Fruit fly (Drosophila melanogaster) whole organism, prepupa: ENCODE data around the gene hyd.

Source experiments
- Blimp-1 ChIP-seq: fragments of 200-800 bp; sonication (Bioruptor generic); optimal IDR thresholded peaks from 3 replicates; lab custom pipeline; 2017; ENCODE audit warnings: missing biosample characterization, missing genetic modification characterization, mild to moderate bottlenecking, moderate library complexity, missing genetic modification reagents
- CG10631 ChIP-seq: fragments of 200-800 bp; sonication (Bioruptor generic); optimal IDR thresholded peaks from 2 replicates; lab custom pipeline; 2016; ENCODE audit warnings: missing biosample characterization, missing genetic modification characterization
- CG10669 ChIP-seq: fragments of 200-800 bp; sonication (Bioruptor generic); optimal IDR thresholded peaks from 3 replicates; lab custom pipeline; 2018; ENCODE audit warnings: missing biosample characterization, mild to moderate bottlenecking, missing genetic modification characterization, moderate library complexity
- CG11762 ChIP-seq: fragments of 200-800 bp; sonication (Bioruptor generic); optimal IDR thresholded peaks from 3 replicates; lab custom pipeline; 2016; ENCODE audit warnings: missing biosample characterization, missing genetic modification characterization; ENCODE audit not compliant: insufficient read depth
- CG11902 ChIP-seq: fragments of 200-800 bp; sonication (Bioruptor generic); optimal IDR thresholded peaks from 3 replicates; lab custom pipeline; 2016; ENCODE audit warnings: missing biosample characterization, missing genetic modification characterization
- CG15336 ChIP-seq: fragments of 200-800 bp; sonication (Bioruptor generic); IDR thresholded peaks from 2 replicates; pipeline ENCODE4 v1.3.6; 2022; ENCODE audit warnings: missing biosample characterization, missing genetic modification characterization
- CG3032 ChIP-seq: fragments of 200-800 bp; optimal IDR thresholded peaks from 2 replicates; lab custom pipeline; 2019; ENCODE audit warnings: missing biosample characterization, mild to moderate bottlenecking, missing genetic modification characterization, moderate library complexity
- CG31627 ChIP-seq: fragments of 200-800 bp; sonication (Bioruptor generic); optimal IDR thresholded peaks from 3 replicates; lab custom pipeline; 2016; ENCODE audit warnings: missing biosample characterization, missing genetic modification characterization
- CG34406 ChIP-seq: fragments of 200-800 bp; sonication (Bioruptor generic); optimal IDR thresholded peaks from 3 replicates; lab custom pipeline; 2016; ENCODE audit warnings: missing biosample characterization, missing genetic modification characterization
- CG3919 ChIP-seq: fragments of 200-800 bp; sonication (Bioruptor generic); optimal IDR thresholded peaks from 3 replicates; lab custom pipeline; 2016; ENCODE audit warnings: missing biosample characterization, missing genetic modification characterization
- CG4318 ChIP-seq: fragments of 200-800 bp; sonication (Bioruptor generic); optimal IDR thresholded peaks from 3 replicates; lab custom pipeline; 2017; ENCODE audit warnings: missing biosample characterization, mild to moderate bottlenecking, missing genetic modification characterization
- CG6163 ChIP-seq: fragments of 200-800 bp; sonication (Bioruptor generic); IDR thresholded peaks from 3 replicates; pipeline ENCODE4 v1.3.6; 2022; ENCODE audit warnings: missing biosample characterization, missing genetic modification characterization
- CG6792 ChIP-seq: fragments of 200-800 bp; sonication (Bioruptor generic); optimal IDR thresholded peaks from 3 replicates; lab custom pipeline; 2016; ENCODE audit warnings: missing biosample characterization, missing genetic modification characterization
- CG6808 ChIP-seq: fragments of 200-800 bp; sonication (Bioruptor generic); optimal IDR thresholded peaks from 3 replicates; lab custom pipeline; 2017; ENCODE audit warnings: missing biosample characterization, missing genetic modification characterization, mild to moderate bottlenecking, moderate library complexity, missing genetic modification reagents
- CG6854 ChIP-seq: fragments of 200-800 bp; sonication (Bioruptor generic); optimal IDR thresholded peaks from 2 replicates; lab custom pipeline; 2017; ENCODE audit warnings: missing biosample characterization, mild to moderate bottlenecking, missing genetic modification characterization
- CG7368 ChIP-seq: fragments of 200-800 bp; sonication (Bioruptor generic); optimal IDR thresholded peaks from 3 replicates; lab custom pipeline; 2016; ENCODE audit warnings: missing biosample characterization, missing genetic modification characterization
- Eip78C ChIP-seq: fragments of 200-800 bp; sonication (Bioruptor generic); peaks from one replicate; lab custom pipeline; 2016; ENCODE audit warnings: missing biosample characterization, missing genetic modification characterization
- Ets96B ChIP-seq: fragments of 200-800 bp; optimal IDR thresholded peaks from 2 replicates; lab custom pipeline; 2019; ENCODE audit warnings: missing biosample characterization, mild to moderate bottlenecking, missing genetic modification characterization, moderate library complexity
- Hr39 ChIP-seq: fragments of 200-800 bp; sonication (Bioruptor generic); optimal IDR thresholded peaks from 2 replicates; lab custom pipeline; 2016; ENCODE audit warnings: missing biosample characterization, missing genetic modification characterization
- Hr4 ChIP-seq: fragments of 200-800 bp; sonication (Bioruptor generic); optimal IDR thresholded peaks from 3 replicates; lab custom pipeline; 2016; ENCODE audit warnings: missing biosample characterization, missing genetic modification characterization
- Lpt ChIP-seq: fragments of 200-800 bp; sonication (Bioruptor generic); optimal IDR thresholded peaks from 3 replicates; lab custom pipeline; 2016; ENCODE audit warnings: missing biosample characterization, missing genetic modification characterization
- Met ChIP-seq: fragments of 200-800 bp; sonication (Bioruptor generic); optimal IDR thresholded peaks from 3 replicates; lab custom pipeline; 2016; ENCODE audit warnings: missing biosample characterization, missing genetic modification characterization
- Smox ChIP-seq: fragments of 200-800 bp; sonication (Bioruptor generic); optimal IDR thresholded peaks from 3 replicates; lab custom pipeline; 2016; ENCODE audit warnings: missing biosample characterization, missing genetic modification characterization
- Sox14 ChIP-seq: fragments of 200-800 bp; sonication (Bioruptor generic); optimal IDR thresholded peaks from 3 replicates; lab custom pipeline; 2016; ENCODE audit warnings: missing biosample characterization, missing genetic modification characterization
- achi ChIP-seq: fragments of 200-800 bp; sonication (Bioruptor generic); optimal IDR thresholded peaks from 3 replicates; lab custom pipeline; 2016; ENCODE audit warnings: missing biosample characterization, missing genetic modification characterization
- acj6 ChIP-seq: fragments of 200-800 bp; sonication (Bioruptor generic); optimal IDR thresholded peaks from 3 replicates; lab custom pipeline; 2016; ENCODE audit warnings: missing biosample characterization, missing genetic modification characterization
- dac ChIP-seq: fragments of 200-800 bp; sonication (Bioruptor generic); optimal IDR thresholded peaks from 2 replicates; lab custom pipeline; 2017; ENCODE audit warnings: missing biosample characterization, mild to moderate bottlenecking, missing genetic modification characterization
- dsx ChIP-seq: fragments of 200-800 bp; optimal IDR thresholded peaks from 3 replicates; lab custom pipeline; 2019; ENCODE audit warnings: missing biosample characterization, mild to moderate bottlenecking, missing genetic modification characterization, moderate library complexity; ENCODE audit not compliant: poor library complexity, severe bottlenecking
- esn ChIP-seq: fragments of 200-800 bp; sonication (Bioruptor generic); optimal IDR thresholded peaks from 2 replicates; lab custom pipeline; 2016; ENCODE audit warnings: missing biosample characterization, mild to moderate bottlenecking, missing genetic modification characterization, moderate library complexity
- fd59A ChIP-seq: fragments of 200-800 bp; sonication (Bioruptor generic); optimal IDR thresholded peaks from 2 replicates; lab custom pipeline; 2017; ENCODE audit warnings: missing biosample characterization, mild to moderate bottlenecking, missing genetic modification characterization, missing genetic modification reagents
- fd85E ChIP-seq: fragments of 200-800 bp; sonication (Bioruptor generic); optimal IDR thresholded peaks from 3 replicates; lab custom pipeline; 2016; ENCODE audit warnings: missing biosample characterization, missing genetic modification characterization
- fkh ChIP-seq: fragments of 200-800 bp; sonication (Bioruptor generic); optimal IDR thresholded peaks from 3 replicates; lab custom pipeline; 2017; ENCODE audit warnings: missing biosample characterization, mild to moderate bottlenecking, missing genetic modification characterization, moderate library complexity
- lz ChIP-seq: fragments of 200-800 bp; sonication (Bioruptor generic); optimal IDR thresholded peaks from 3 replicates; lab custom pipeline; 2016; ENCODE audit warnings: missing biosample characterization, missing genetic modification characterization
- net ChIP-seq: fragments of 200-800 bp; sonication (Bioruptor generic); optimal IDR thresholded peaks from 3 replicates; lab custom pipeline; 2016; ENCODE audit warnings: missing biosample characterization, missing genetic modification characterization
- pdm3 ChIP-seq: fragments of 200-800 bp; sonication (Bioruptor generic); optimal IDR thresholded peaks from 3 replicates; lab custom pipeline; 2016; ENCODE audit warnings: missing biosample characterization, missing genetic modification characterization
- salr ChIP-seq, 2 experiments: fragments of 200-800 bp; sonication (Bioruptor generic); optimal IDR thresholded peaks; 3 replicates each; lab custom pipeline; 2016 to 2018; ENCODE audit warnings: missing biosample characterization in 2 of 2, missing genetic modification characterization in 2 of 2, mild to moderate bottlenecking in 1 of 2
- svp ChIP-seq: fragments of 200-800 bp; sonication (Bioruptor generic); peaks from one replicate; lab custom pipeline; 2016; ENCODE audit warnings: missing biosample characterization, missing genetic modification characterization
- topi ChIP-seq: fragments of 200-800 bp; sonication (Bioruptor generic); optimal IDR thresholded peaks from 3 replicates; lab custom pipeline; 2016; ENCODE audit warnings: missing biosample characterization, missing genetic modification characterization
- vri ChIP-seq: fragments of 200-800 bp; sonication (Bioruptor generic); optimal IDR thresholded peaks from 3 replicates; lab custom pipeline; 2016; ENCODE audit warnings: missing biosample characterization, mild to moderate bottlenecking, missing genetic modification characterization

The hyd gene

dm6 chr3R:9767620-9768592 is 42.5 kb upstream of the hyd start, which contains the start of gene Naa80 (continued):
- TF ChIP-seq Lpt (GFP tag; lab: Kevin White, UChicago) (peak; percentile 35), CG10669 (GFP tag; lab: Kevin White, UChicago) (peak; percentile 54), fkh (peak; percentile 80), lz (peak; percentile 63), Smox (GFP tag; lab: Kevin White, UChicago) (no peak), achi (GFP tag; lab: Kevin White, UChicago) (peak; percentile 48), CG15336 (peak; percentile 40; the same call in 1 of the 2 replicates), fd85E (GFP tag; lab: Kevin White, UChicago) (no peak), dac (GFP tag; lab: Kevin White, UChicago) (no peak), fd59A (GFP tag; lab: Kevin White, UChicago) (peak; percentile 20), esn (GFP tag; lab: Kevin White, UChicago) (peak; percentile 68), Met (GFP tag; lab: Kevin White, UChicago) (no peak), CG6808 (GFP tag; lab: Kevin White, UChicago) (peak; percentile 57), net (GFP tag; lab: Kevin White, UChicago) (peak; percentile 59), pdm3 (GFP tag; lab: Kevin White, UChicago) (no peak), salr (GFP tag; optimal IDR thresholded peaks at IDR 0.05; lab: Kevin White, UChicago) (peak in 1 of 2 experiments; percentile 56), Hr39 (GFP tag; lab: Kevin White, UChicago) (peak; percentile 67), CG11902 (GFP tag; lab: Kevin White, UChicago) (peak; percentile 32), dsx (peak; percentile 50), CG6163 (GFP tag; lab: Robert Waterston, UW) (peak; percentile 59; the same call in 2 of the 3 replicates), CG3919 (peak; percentile 71), CG34406 (GFP tag; lab: Kevin White, UChicago) (peak; percentile 40), svp (no peak), acj6 (GFP tag; lab: Kevin White, UChicago) (peak; percentile 44), Eip78C (GFP tag; lab: Kevin White, UChicago) (peak; percentile 89), Sox14 (GFP tag; lab: Kevin White, UChicago) (peak; percentile 83), CG11762 (GFP tag; lab: Kevin White, UChicago) (no peak), CG4318 (GFP tag; lab: Kevin White, UChicago) (no peak), Hr4 (GFP tag; lab: Kevin White, UChicago) (no peak)

DNA sequence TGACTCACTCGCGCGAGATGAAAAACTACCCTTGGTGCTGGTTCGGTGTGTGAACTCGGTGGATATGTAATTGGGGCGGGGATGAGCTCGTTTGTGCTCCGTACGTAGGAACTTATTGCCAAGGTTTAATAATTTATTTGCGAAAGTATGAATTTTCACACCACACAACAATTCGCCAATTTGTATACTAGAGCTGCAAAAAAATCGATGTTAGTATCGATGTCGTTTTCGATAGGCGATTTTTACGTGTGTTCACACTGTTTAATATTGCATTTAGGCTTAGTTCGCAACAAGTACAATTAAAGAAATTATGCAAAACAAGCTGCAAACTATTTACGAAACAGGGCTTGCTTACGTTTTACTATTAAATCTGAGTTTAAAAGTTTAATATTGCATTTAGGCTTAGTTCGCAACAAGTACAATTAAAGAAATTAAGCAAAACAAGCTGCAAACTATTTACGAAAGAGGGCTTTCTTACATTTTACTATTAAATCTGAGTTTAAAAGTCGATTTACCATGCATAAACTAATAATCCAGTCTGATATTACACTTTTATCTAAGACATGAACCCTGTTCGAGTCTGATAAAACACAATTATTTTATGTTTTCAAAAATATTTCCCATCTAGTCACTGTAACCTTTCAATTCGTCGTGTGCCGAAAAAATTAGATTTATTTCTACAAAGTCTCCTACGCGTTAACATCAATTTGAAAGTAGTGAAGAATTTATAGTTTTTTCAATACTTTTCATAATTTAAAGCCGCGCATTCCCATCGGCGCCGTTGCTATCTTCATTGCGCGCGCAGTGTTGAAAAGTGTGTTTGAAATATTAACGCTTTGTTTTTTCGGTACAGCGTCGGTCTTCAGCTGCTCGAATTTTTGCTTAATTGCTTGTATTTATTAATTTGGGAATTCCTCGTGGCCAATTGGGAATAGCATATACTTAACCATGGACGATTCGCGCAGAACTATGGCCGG is 37.8 kb upstream of the hyd start, which contains the start of the genes Snap24 and CG8478:
Gene Snap24 (minus strand): TSS at position 196 of the 977 bp plus-strand sequence.
Gene CG8478 (plus strand): TSS at position 696 of the 977 bp plus-strand sequence.
- TF ChIP-seq svp, result no peak
- peak; percentile 13 for TF ChIP-seq CG3032 (tag; lab: Kevin White, UChicago)
- peak; percentile 44 for TF ChIP-seq topi (GFP tag; lab: Kevin White, UChicago)
- TF ChIP-seq Eip78C (GFP tag; lab: Kevin White, UChicago), result peak; percentile 61
- no peak for TF ChIP-seq dac (GFP tag; lab: Kevin White, UChicago)
- TF ChIP-seq CG6854 (GFP tag; lab: Kevin White, UChicago), result no peak
- TF ChIP-seq CG7368 (GFP tag; lab: Kevin White, UChicago), result no peak
- no peak for TF ChIP-seq CG10631 (GFP tag; lab: Kevin White, UChicago)
- TF ChIP-seq Blimp-1, result no peak
- TF ChIP-seq CG31627, result no peak
- TF ChIP-seq Ets96B, result no peak
- TF ChIP-seq CG6792, result no peak
- no peak for TF ChIP-seq CG10669 (GFP tag; lab: Kevin White, UChicago)
- TF ChIP-seq vri (GFP tag; lab: Kevin White, UChicago), result no peak
- no peak for TF ChIP-seq acj6 (GFP tag; lab: Kevin White, UChicago)
